Fruit fly (Drosophila melanogaster) whole organism, embryonic: ENCODE data around the gene aph-1.

Experiments used
- Asciz ChIP-seq: fragments of 200-800 bp; sonication (Bioruptor generic); optimal IDR thresholded peaks from 2 replicates; lab custom pipeline; 2017; ENCODE audit warnings: missing biosample characterization, mild to moderate bottlenecking, missing genetic modification characterization, missing genetic modification reagents
- Atf3 ChIP-seq: fragments of 200-800 bp; sonication (Bioruptor generic); optimal IDR thresholded peaks from 3 replicates; lab custom pipeline; 2016; ENCODE audit warnings: missing biosample characterization, missing genetic modification characterization
- Atf6 ChIP-seq: fragments of 200-800 bp; sonication (Bioruptor generic); IDR thresholded peaks from 2 replicates; pipeline ENCODE4 v1.3.6; 2022; ENCODE audit warnings: missing biosample characterization, missing genetic modification characterization
- B-H2 ChIP-seq: fragments of 200-800 bp; sonication (Bioruptor generic); optimal IDR thresholded peaks from 2 replicates; lab custom pipeline; 2018; ENCODE audit warnings: missing biosample characterization, mild to moderate bottlenecking, missing genetic modification characterization
- Bdp1 ChIP-seq: fragments of 200-800 bp; sonication (Bioruptor generic); optimal IDR thresholded peaks from 3 replicates; lab custom pipeline; 2016; ENCODE audit warnings: missing biosample characterization, missing genetic modification characterization
- Bgb ChIP-seq: fragments of 200-800 bp; sonication (Bioruptor generic); IDR thresholded peaks from 2 replicates; pipeline ENCODE4 v1.3.6; 2022; ENCODE audit warnings: missing biosample characterization, missing genetic modification characterization; ENCODE audit not compliant: partially characterized antibody
- BtbVII ChIP-seq: fragments of 200-800 bp; sonication (Bioruptor generic); optimal IDR thresholded peaks from 3 replicates; lab custom pipeline; 2017; ENCODE audit warnings: missing biosample characterization, mild to moderate bottlenecking, missing genetic modification characterization
- CG10321 ChIP-seq: fragments of 200-800 bp; sonication (Bioruptor generic); IDR thresholded peaks from 2 replicates; pipeline ENCODE4 v1.3.6; 2022; ENCODE audit warnings: missing biosample characterization, missing genetic modification characterization
- CG10654 ChIP-seq: fragments of 200-800 bp; sonication (Bioruptor generic); optimal IDR thresholded peaks from 2 replicates; lab custom pipeline; 2016; ENCODE audit warnings: missing biosample characterization, missing genetic modification characterization
- CG11560 ChIP-seq: fragments of 200-800 bp; sonication (Bioruptor generic); IDR thresholded peaks from 3 replicates; pipeline ENCODE4 v1.3.6; 2022; ENCODE audit warnings: missing biosample characterization, missing genetic modification characterization
- CG12071 ChIP-seq: fragments of 200-800 bp; sonication (Bioruptor generic); optimal IDR thresholded peaks from 3 replicates; lab custom pipeline; 2018; ENCODE audit warnings: missing biosample characterization, mild to moderate bottlenecking, missing genetic modification characterization
- CG12104 ChIP-seq: fragments of 200-800 bp; sonication (Bioruptor generic); optimal IDR thresholded peaks from 3 replicates; lab custom pipeline; 2016; ENCODE audit warnings: missing biosample characterization, missing genetic modification characterization
- CG12299 ChIP-seq: fragments of 200-800 bp; sonication (Bioruptor generic); optimal IDR thresholded peaks from 2 replicates; lab custom pipeline; 2018; ENCODE audit warnings: missing biosample characterization, mild to moderate bottlenecking, missing genetic modification characterization
- CG12769 ChIP-seq: fragments of 200-800 bp; sonication (Bioruptor generic); optimal IDR thresholded peaks from 2 replicates; lab custom pipeline; 2019; ENCODE audit warnings: missing biosample characterization, mild to moderate bottlenecking, missing genetic modification characterization, moderate library complexity
- CG16815 ChIP-seq: fragments of 200-800 bp; sonication (Bioruptor generic); optimal IDR thresholded peaks from 3 replicates; lab custom pipeline; 2017; ENCODE audit warnings: missing biosample characterization, mild to moderate bottlenecking, missing genetic modification characterization
- CG17328 ChIP-seq: fragments of 200-800 bp; sonication (Bioruptor generic); IDR thresholded peaks from 2 replicates; pipeline ENCODE4 v1.3.6; 2022; ENCODE audit warnings: missing biosample characterization, missing genetic modification characterization
- CG17359 ChIP-seq: fragments of 200-800 bp; sonication (Bioruptor generic); optimal IDR thresholded peaks from 3 replicates; lab custom pipeline; 2018; ENCODE audit warnings: missing biosample characterization, mild to moderate bottlenecking, missing genetic modification characterization, moderate library complexity
- CG17361 ChIP-seq: fragments of 200-800 bp; sonication (Bioruptor generic); IDR thresholded peaks from 3 replicates; pipeline ENCODE4 v1.3.6; 2022; ENCODE audit warnings: missing biosample characterization, missing genetic modification characterization
- CG32532 ChIP-seq: fragments of 200-800 bp; sonication (Bioruptor generic); IDR thresholded peaks from 2 replicates; pipeline ENCODE4 v1.3.6; 2022; ENCODE audit warnings: missing biosample characterization, missing genetic modification characterization
- CG5180 ChIP-seq: fragments of 200-800 bp; sonication (Bioruptor generic); optimal IDR thresholded peaks from 3 replicates; lab custom pipeline; 2017; ENCODE audit warnings: missing biosample characterization, missing genetic modification characterization, mild to moderate bottlenecking, moderate library complexity, missing genetic modification reagents
- CG7963 ChIP-seq: fragments of 200-800 bp; sonication (Bioruptor generic); IDR thresholded peaks from 3 replicates; pipeline ENCODE4 v1.3.6; 2022; ENCODE audit warnings: missing biosample characterization, missing genetic modification characterization; ENCODE audit not compliant: partially characterized antibody
- Deaf1 ChIP-seq: fragments of 200-800 bp; optimal IDR thresholded peaks from 3 replicates; lab custom pipeline; 2019; ENCODE audit warnings: missing biosample characterization, mild to moderate bottlenecking, missing genetic modification characterization, moderate library complexity
- Dip3 ChIP-seq: fragments of 200-800 bp; sonication (Bioruptor generic); optimal IDR thresholded peaks from 3 replicates; lab custom pipeline; 2016; ENCODE audit warnings: missing biosample characterization, missing genetic modification characterization
- Doc3 ChIP-seq: fragments of 200-800 bp; sonication (Bioruptor generic); IDR thresholded peaks from 3 replicates; pipeline ENCODE4 v1.3.6; 2022; ENCODE audit warnings: missing biosample characterization, missing genetic modification characterization; ENCODE audit not compliant: partially characterized antibody
- Drgx ChIP-seq: fragments of 200-800 bp; sonication (Bioruptor generic); IDR thresholded peaks from 2 replicates; pipeline ENCODE4 v1.3.6; 2022; ENCODE audit warnings: missing biosample characterization, missing genetic modification characterization
- Eip74EF ChIP-seq, 2 experiments: fragments of 200-800 bp in 1 of 2; fragments of >200 bp in 1 of 2; sonication (Bioruptor generic) in 1 of 2; optimal IDR thresholded peaks; 2 replicates each; lab custom pipeline; 2017 to 2019; ENCODE audit warnings: missing biosample characterization in 2 of 2, missing genetic modification characterization in 2 of 2, mild to moderate bottlenecking in 1 of 2, moderate library complexity in 1 of 2
- MBD-R2 ChIP-seq: fragments of 200-800 bp; sonication (Bioruptor generic); IDR thresholded peaks from 2 replicates; pipeline ENCODE4 v1.3.6; 2022; ENCODE audit warnings: missing biosample characterization, missing genetic modification characterization
- Med ChIP-seq: fragments of 200-800 bp; sonication (Bioruptor generic); peaks from one replicate; lab custom pipeline; 2016; ENCODE audit warnings: missing biosample characterization, missing genetic modification characterization, mild to moderate bottlenecking, inconsistent platforms, moderate library complexity
- Myb ChIP-seq: fragments of 200-800 bp; sonication (Bioruptor generic); optimal IDR thresholded peaks from 2 replicates; lab custom pipeline; 2016; ENCODE audit warnings: missing biosample characterization, missing genetic modification characterization
- NC2α ChIP-seq: fragments of 200-800 bp; sonication (Bioruptor generic); optimal IDR thresholded peaks from 2 replicates; lab custom pipeline; 2016; ENCODE audit warnings: missing biosample characterization, missing genetic modification characterization
- NfI ChIP-seq: fragments of 200-800 bp; sonication (Bioruptor generic); optimal IDR thresholded peaks from 3 replicates; lab custom pipeline; 2018; ENCODE audit warnings: missing biosample characterization, mild to moderate bottlenecking, missing genetic modification characterization, moderate library complexity
- PHDP ChIP-seq: fragments of 200-800 bp; sonication (Bioruptor generic); optimal IDR thresholded peaks from 3 replicates; lab custom pipeline; 2018; ENCODE audit warnings: missing biosample characterization, mild to moderate bottlenecking, missing genetic modification characterization, moderate library complexity
- Ravus ChIP-seq: fragments of 200-800 bp; sonication (Bioruptor generic); IDR thresholded peaks from 2 replicates; pipeline ENCODE4 v1.3.6; 2022; ENCODE audit warnings: missing biosample characterization, missing genetic modification characterization
- Scr ChIP-seq: fragments of 200-800 bp; sonication (Bioruptor generic); IDR thresholded peaks from 2 replicates; pipeline ENCODE4 v1.3.6; 2022; ENCODE audit warnings: missing biosample characterization, missing genetic modification characterization; ENCODE audit not compliant: partially characterized antibody
- Xbp1 ChIP-seq: fragments of 200-800 bp; sonication (Bioruptor generic); optimal IDR thresholded peaks from 3 replicates; lab custom pipeline; 2016; ENCODE audit warnings: missing biosample characterization, mild to moderate bottlenecking, missing genetic modification characterization
- ara ChIP-seq: fragments of 200-800 bp; sonication (Bioruptor generic); IDR thresholded peaks from 2 replicates; pipeline ENCODE4 v1.3.6; 2022; ENCODE audit warnings: missing biosample characterization, missing genetic modification characterization
- chm ChIP-seq: fragments of 200-800 bp; sonication (Bioruptor generic); IDR thresholded peaks from 2 replicates; pipeline ENCODE4 v1.3.6; 2022; ENCODE audit warnings: missing biosample characterization, missing genetic modification characterization
- dysf ChIP-seq: fragments of 200-800 bp; sonication (Bioruptor generic); IDR thresholded peaks from 3 replicates; pipeline ENCODE4 v1.3.6; 2022; ENCODE audit warnings: missing biosample characterization, missing genetic modification characterization
- grn ChIP-seq: fragments of 200-800 bp; sonication (Bioruptor generic); optimal IDR thresholded peaks from 3 replicates; lab custom pipeline; 2017; ENCODE audit warnings: missing biosample characterization, missing genetic modification characterization
- gt ChIP-seq: fragments of 200-800 bp; sonication (Bioruptor generic); IDR thresholded peaks from 2 replicates; pipeline ENCODE4 v1.3.6; 2022; ENCODE audit warnings: missing biosample characterization, missing genetic modification characterization
- nerfin-1 ChIP-seq: fragments of 200-800 bp; sonication (Bioruptor generic); optimal IDR thresholded peaks from 3 replicates; lab custom pipeline; 2019; ENCODE audit warnings: missing biosample characterization, mild to moderate bottlenecking, missing genetic modification characterization, moderate library complexity
- otp ChIP-seq: fragments of 200-800 bp; sonication (Bioruptor generic); IDR thresholded peaks from 3 replicates; pipeline ENCODE4, ENCODE4 v1.3.6; 2022; ENCODE audit warnings: missing biosample characterization, missing genetic modification characterization
- pb ChIP-seq: fragments of 200-800 bp; sonication (Bioruptor generic); optimal IDR thresholded peaks from 3 replicates; lab custom pipeline; 2016; ENCODE audit warnings: missing biosample characterization, missing genetic modification characterization
- scrt ChIP-seq: fragments of 200-800 bp; sonication (Bioruptor generic); optimal IDR thresholded peaks from 2 replicates; lab custom pipeline; 2018; ENCODE audit warnings: missing biosample characterization, mild to moderate bottlenecking, missing genetic modification characterization, moderate library complexity
- tap ChIP-seq: fragments of 200-800 bp; optimal IDR thresholded peaks from 3 replicates; lab custom pipeline; 2019; ENCODE audit warnings: missing biosample characterization, mild to moderate bottlenecking, missing genetic modification characterization, moderate library complexity
- trem ChIP-seq: fragments of 200-800 bp; optimal IDR thresholded peaks from 3 replicates; lab custom pipeline; 2019; ENCODE audit warnings: missing biosample characterization, mild to moderate bottlenecking, missing genetic modification characterization, moderate library complexity
- ttk ChIP-seq: fragments of 200-800 bp; sonication (Bioruptor generic); IDR thresholded peaks from 2 replicates; pipeline ENCODE4 v2.1.2; 2022; ENCODE audit warnings: missing biosample characterization, missing genetic modification characterization
- tx ChIP-seq: fragments of 200-800 bp; sonication (Bioruptor generic); optimal IDR thresholded peaks from 2 replicates; lab custom pipeline; 2016; ENCODE audit warnings: missing biosample characterization, missing genetic modification characterization
- unc-4 ChIP-seq: fragments of 200-800 bp; sonication (Bioruptor generic); IDR thresholded peaks from 2 replicates; pipeline ENCODE4 v1.3.6; 2022; ENCODE audit warnings: missing biosample characterization, missing genetic modification characterization; ENCODE audit not compliant: partially characterized antibody

The aph-1 gene

dm6 chr2L:2748480-2749143, 17.4 kb upstream of the aph-1 start (continued):
- TF ChIP-seq Atf3 (GFP tag; lab: Kevin White, UChicago) (peak; percentile 56), CG17359 (peak; percentile 76), CG12071 (no peak), dysf (GFP tag; lab: Robert Waterston, UW) (peak; percentile 90), tap (tag; lab: Kevin White, UChicago) (peak; percentile 74), PHDP (peak; percentile 83), Deaf1 (tag; lab: Kevin White, UChicago) (peak; percentile 76), Atf6 (GFP tag; lab: Robert Waterston, UW) (peak; percentile 81), gt (GFP tag; lab: Robert Waterston, UW) (peak; percentile 63; the same call in 1 of the 2 replicates), trem (tag; lab: Kevin White, UChicago) (peak; percentile 74), scrt (GFP tag; lab: Kevin White, UChicago) (no peak), CG17328 (GFP tag; lab: Robert Waterston, UW) (peak; percentile 72), CG32532 (GFP tag; lab: Robert Waterston, UW) (peak; percentile 94), Scr (GFP tag; lab: Robert Waterston, UW) (peak; percentile 56; the same call in 1 of the 2 replicates), Doc3 (GFP tag; lab: Robert Waterston, UW) (no peak), pb (GFP tag; lab: Kevin White, UChicago) (peak; percentile 75), CG7963 (peak; percentile 35; the same call in 1 of the 3 replicates), Bdp1 (GFP tag; lab: Kevin White, UChicago) (peak; percentile 74), Asciz (peak; percentile 70), Bgb (GFP tag; lab: Robert Waterston, UW) (peak; percentile 34; the same call in 1 of the 2 replicates), CG17361 (GFP tag; lab: Robert Waterston, UW) (no peak; the same call in 2 of the 3 replicates), otp (peak; percentile 69; the same call in 2 of the 3 replicates), CG12104 (GFP tag; lab: Kevin White, UChicago) (peak; percentile 83), ara (GFP tag; lab: Robert Waterston, UW) (peak; percentile 76), B-H2 (GFP tag; lab: Kevin White, UChicago) (peak; percentile 95), CG11560 (tag; lab: Robert Waterston, UW) (peak; percentile 74), unc-4 (GFP tag; lab: Robert Waterston, UW) (peak; percentile 56), CG12769 (no peak), Ravus (GFP tag; lab: Robert Waterston, UW) (peak; percentile 50), tx (GFP tag; lab: Kevin White, UChicago) (peak; percentile 70), Dip3 (GFP tag; lab: Kevin White, UChicago) (peak; percentile 81), CG5180 (GFP tag; lab: Kevin White, UChicago) (peak; percentile 43), ttk (GFP tag; lab: Robert Waterston, UW) (peak; percentile 81), nerfin-1 (tag; lab: Kevin White, UChicago) (peak; percentile 60), NfI (GFP tag; lab: Kevin White, UChicago) (peak; percentile 92), Drgx (GFP tag; lab: Robert Waterston, UW) (peak; percentile 81), Med (GFP tag; lab: Kevin White, UChicago) (peak; percentile 99), CG12299 (tag; lab: Kevin White, UChicago) (peak; percentile 49), NC2α (GFP tag; lab: Kevin White, UChicago) (peak; percentile 19), grn (no peak), chm (peak; percentile 71), Xbp1 (GFP tag; lab: Kevin White, UChicago) (peak; percentile 92), CG16815 (GFP tag; lab: Kevin White, UChicago) (peak; percentile 76), Eip74EF (GFP tag; optimal IDR thresholded peaks at IDR 0.05; lab: Kevin White, UChicago) (peak in 1 of 2 experiments; percentile 4), BtbVII (GFP tag; lab: Kevin White, UChicago) (peak; percentile 81), CG10654 (peak; percentile 87), MBD-R2 (GFP tag; lab: Robert Waterston, UW) (peak; percentile 95), Myb (peak; percentile 79), CG10321 (GFP tag; lab: Robert Waterston, UW) (peak; percentile 42)
